Worm (Caenorhabditis elegans) whole organism, late embryonic: ENCODE data around the gene Y51H4A.25.
"Not testable (repeated sequence)": the region's sequence is repeated elsewhere in the genome, so short reads cannot be mapped to it uniquely, and the experiment has no call there.

Experiments
- C08G9.2 ChIP-seq: sonication (generic microtip); optimal IDR thresholded peaks from 2 replicates; lab custom pipeline; 2016; ENCODE audit warnings: mild to moderate bottlenecking, missing genetic modification characterization, moderate library complexity, missing compliant biosample characterization
- K09A11.1 ChIP-seq: sonication (generic microtip); optimal IDR thresholded peaks from 2 replicates; lab custom pipeline; 2017; ENCODE audit warnings: antibody characterized with exemption, mild to moderate bottlenecking, missing genetic modification characterization, missing compliant biosample characterization; ENCODE audit not compliant: insufficient read depth
- Y22D7AL.16 ChIP-seq: sonication (generic microtip); optimal IDR thresholded peaks from 2 replicates; lab custom pipeline; 2016; ENCODE audit warnings: missing genetic modification characterization, missing compliant biosample characterization
- ama-1 ChIP-seq: fragments of 150-350 bp; optimal IDR thresholded peaks from 2 replicates; lab custom pipeline; 2014
- ceh-14 ChIP-seq: sonication (generic microtip); optimal IDR thresholded peaks from 2 replicates; lab custom pipeline; 2016; ENCODE audit warnings: missing genotype, missing genetic modification characterization, missing compliant biosample characterization
- ceh-2 ChIP-seq: sonication (generic microtip); optimal IDR thresholded peaks from 2 replicates; lab custom pipeline; 2016; ENCODE audit warnings: missing genotype, missing genetic modification characterization, missing compliant biosample characterization
- ceh-22 ChIP-seq: sonication (generic microtip); optimal IDR thresholded peaks from 2 replicates; lab custom pipeline; 2017; ENCODE audit warnings: missing biosample characterization, missing genetic modification characterization
- ceh-30 ChIP-seq: fragments of 150-350 bp; optimal IDR thresholded peaks from 2 replicates; lab custom pipeline; 2014; ENCODE audit warnings: missing biosample characterization, missing genetic modification characterization
- ceh-31 ChIP-seq: sonication (generic microtip); optimal IDR thresholded peaks from 2 replicates; lab custom pipeline; 2016; ENCODE audit warnings: missing genetic modification characterization, missing compliant biosample characterization
- ceh-34 ChIP-seq: sonication (generic microtip); optimal IDR thresholded peaks from 2 replicates; lab custom pipeline; 2016; ENCODE audit warnings: mild to moderate bottlenecking, missing genetic modification characterization, missing compliant biosample characterization
- ceh-45 ChIP-seq: fragments of 200-800 bp; sonication (Bioruptor generic); IDR thresholded peaks from 2 replicates; pipeline ENCODE4 v1.3.6; 2022; ENCODE audit warnings: missing genetic modification reagents, missing genetic modification characterization, missing compliant biosample characterization
- ceh-6 ChIP-seq: fragments of 200-800 bp; sonication (Bioruptor generic); optimal IDR thresholded peaks from 2 replicates; lab custom pipeline; 2018; ENCODE audit warnings: mild to moderate bottlenecking, missing genetic modification characterization, missing compliant biosample characterization
- dmd-4 ChIP-seq: sonication (generic microtip); optimal IDR thresholded peaks from 2 replicates; lab custom pipeline; 2016; ENCODE audit warnings: borderline replicate concordance, missing genetic modification characterization, missing compliant biosample characterization
- elt-4 ChIP-seq: sonication (generic microtip); optimal IDR thresholded peaks from 2 replicates; lab custom pipeline; 2016; ENCODE audit warnings: missing genetic modification characterization, missing compliant biosample characterization
- ets-4 ChIP-seq: sonication (generic microtip); optimal IDR thresholded peaks from 2 replicates; lab custom pipeline; 2016; ENCODE audit warnings: missing genetic modification characterization, missing compliant biosample characterization
- fax-1 ChIP-seq: sonication (generic microtip); optimal IDR thresholded peaks from 2 replicates; lab custom pipeline; 2016; ENCODE audit warnings: missing genotype, missing genetic modification characterization, missing compliant biosample characterization
- fkh-6 ChIP-seq: sonication (generic microtip); optimal IDR thresholded peaks from 2 replicates; lab custom pipeline; 2016; ENCODE audit warnings: missing genetic modification characterization, missing compliant biosample characterization
- hlh-13 ChIP-seq: fragments of 200-800 bp; sonication (Bioruptor generic); optimal IDR thresholded peaks from 2 replicates; lab custom pipeline; 2018; ENCODE audit warnings: mild to moderate bottlenecking, missing genetic modification characterization, missing compliant biosample characterization
- hlh-6 ChIP-seq: sonication (generic microtip); optimal IDR thresholded peaks from 2 replicates; lab custom pipeline; 2016; ENCODE audit warnings: missing genotype, missing genetic modification characterization, missing compliant biosample characterization
- nhr-232 ChIP-seq: sonication (generic microtip); optimal IDR thresholded peaks from 2 replicates; lab custom pipeline; 2016; ENCODE audit warnings: missing genetic modification characterization, missing compliant biosample characterization
- odd-2 ChIP-seq: sonication (generic microtip); optimal IDR thresholded peaks from 2 replicates; lab custom pipeline; 2017; ENCODE audit warnings: antibody characterized with exemption, mild to moderate bottlenecking, missing genetic modification characterization, missing compliant biosample characterization
- pat-9 ChIP-seq: fragments of 200-800 bp; sonication (Bioruptor generic); optimal IDR thresholded peaks from 2 replicates; lab custom pipeline; 2018; ENCODE audit warnings: mild to moderate bottlenecking, missing genetic modification characterization, moderate library complexity, missing compliant biosample characterization
- pha-4 ChIP-seq: fragments of 150-350 bp; optimal IDR thresholded peaks from 2 replicates; lab custom pipeline; 2018; ENCODE audit warnings: missing biosample characterization, missing genetic modification reagents, missing genetic modification characterization
- pqm-1 ChIP-seq: sonication (generic microtip); optimal IDR thresholded peaks from 2 replicates; lab custom pipeline; 2016; ENCODE audit warnings: missing genetic modification characterization, missing compliant biosample characterization
- pros-1 ChIP-seq: fragments of 150-350 bp; optimal IDR thresholded peaks from 2 replicates; lab custom pipeline; 2014; ENCODE audit warnings: missing biosample characterization, missing genetic modification reagents, missing genetic modification characterization
- ref-2 ChIP-seq: sonication (generic microtip); optimal IDR thresholded peaks from 2 replicates; lab custom pipeline; 2016; ENCODE audit warnings: missing genetic modification characterization, missing compliant biosample characterization
- rnt-1 ChIP-seq: sonication (generic microtip); optimal IDR thresholded peaks from 2 replicates; lab custom pipeline; 2016; ENCODE audit warnings: missing genetic modification characterization, missing compliant biosample characterization
- sdc-2 ChIP-seq: sonication (generic microtip); optimal IDR thresholded peaks from 2 replicates; lab custom pipeline; 2016; ENCODE audit warnings: missing genotype, missing genetic modification characterization, missing compliant biosample characterization
- sox-2 ChIP-seq: fragments of 200-800 bp; sonication (Bioruptor generic); IDR thresholded peaks from 2 replicates; pipeline ENCODE4 v1.3.6; 2022; ENCODE audit warnings: missing genetic modification reagents, missing genetic modification characterization, missing compliant biosample characterization
- sox-4 ChIP-seq: sonication (generic microtip); optimal IDR thresholded peaks from 2 replicates; lab custom pipeline; 2017; ENCODE audit warnings: mild to moderate bottlenecking, missing genetic modification characterization, inconsistent platforms, missing compliant biosample characterization
- ttx-3 ChIP-seq: sonication (generic microtip); optimal IDR thresholded peaks from 2 replicates; lab custom pipeline; 2016; ENCODE audit warnings: missing genetic modification reagents, missing genetic modification characterization, missing compliant biosample characterization
- unc-42 ChIP-seq: sonication (generic microtip); optimal IDR thresholded peaks from 2 replicates; lab custom pipeline; 2016; ENCODE audit warnings: missing genotype, missing genetic modification characterization, missing compliant biosample characterization
- unc-86 ChIP-seq: sonication (generic microtip); optimal IDR thresholded peaks from 2 replicates; lab custom pipeline; 2016; ENCODE audit warnings: missing genetic modification characterization, missing compliant biosample characterization
- zip-5 ChIP-seq: sonication (generic microtip); optimal IDR thresholded peaks from 2 replicates; lab custom pipeline; 2016; ENCODE audit warnings: missing genetic modification characterization, missing compliant biosample characterization

Y51H4A.25 gene

ce11 chrIV:16709713-16710112, 26.4 kb upstream of the Y51H4A.25 start:
- TF ChIP-seq ceh-6 (GFP tag; lab: Kevin White, UChicago) (no peak), ceh-31 (tag; lab: Kevin White, UChicago) (no peak), dmd-4 (tag; lab: Kevin White, UChicago) (no peak), pqm-1 (tag; lab: Kevin White, UChicago) (no peak), ceh-22 (no peak), fkh-6 (no peak), hlh-13 (GFP tag; lab: Kevin White, UChicago) (no peak), elt-4 (tag; lab: Kevin White, UChicago) (no peak)

ce11 chrIV:16710312-16710711, 25.8 kb upstream of the Y51H4A.25 start:
- TF ChIP-seq ets-4 (no peak), rnt-1 (tag; lab: Kevin White, UChicago) (no peak), ref-2 (no peak), ceh-31 (tag; lab: Kevin White, UChicago) (no peak), sox-4 (tag; lab: Kevin White, UChicago) (no peak), pqm-1 (tag; lab: Kevin White, UChicago) (no peak), C08G9.2 (tag; lab: Kevin White, UChicago) (no peak), K09A11.1 (tag; lab: Kevin White, UChicago) (no peak), ceh-14 (no peak), unc-42 (tag; lab: Kevin White, UChicago) (no peak)
- TF ChIP-seq, all 69 proteins: peak for 0

ce11 chrIV:16718651-16719050, 17.5 kb upstream of the Y51H4A.25 start:
- TF ChIP-seq sox-2 (GFP tag; lab: Robert Waterston, UW): no peak

- TF ChIP-seq ttx-3 (tag; lab: Kevin White, UChicago): no peak
- no peak for TF ChIP-seq sox-4 (tag; lab: Kevin White, UChicago)
- TF ChIP-seq Y22D7AL.16 (tag; lab: Kevin White, UChicago): no peak
- TF ChIP-seq ceh-30 (tag; lab: Kevin White, UChicago): no peak
- no peak for TF ChIP-seq pros-1 (tag; lab: Kevin White, UChicago)
- no peak for TF ChIP-seq nhr-232 (tag; lab: Kevin White, UChicago)
- no peak for TF ChIP-seq ceh-34
- TF ChIP-seq zip-5 (tag; lab: Kevin White, UChicago): no peak
- TF ChIP-seq hlh-6 (tag; lab: Kevin White, UChicago): no peak
- TF ChIP-seq ama-1 (lab: Kevin White, UChicago): no peak
- no peak for TF ChIP-seq sdc-2 (tag; lab: Kevin White, UChicago)
These were observed 15.7 kb upstream of the Y51H4A.25 start, which contains the start of gene Y51H4A.22 for ce11 chrIV:16720412-16720811. TSS of gene Y51H4A.22 (plus strand) at chrIV:16720712.

- TF ChIP-seq ceh-14 (no peak), pat-9 (tag; lab: Kevin White, UChicago) (no peak), pha-4 (tag; lab: Kevin White, UChicago) (no peak), ceh-22 (no peak), odd-2 (no peak), rnt-1 (tag; lab: Kevin White, UChicago) (no peak), ceh-34 (no peak), pros-1 (tag; lab: Kevin White, UChicago) (no peak), ceh-2 (tag; lab: Kevin White, UChicago) (no peak)
- TF ChIP-seq, all 69 proteins: peak for 0
These were observed 14.0 kb upstream of the Y51H4A.25 start for ce11 chrIV:16722000-16722607.

ce11 chrIV:16722616-16723015, 13.5 kb upstream of the Y51H4A.25 start, which contains the start of gene Y51H4A.23:
TSS of gene Y51H4A.23 (plus strand) at chrIV:16722916.
- not testable (repeated sequence) for TF ChIP-seq unc-86 (tag; lab: Kevin White, UChicago); fax-1 (tag; lab: Kevin White, UChicago); ceh-45 (GFP tag; lab: Robert Waterston, UW)
- TF ChIP-seq, all 69 proteins: peak for 0; not testable (repeated sequence) for 69
